Worm (Caenorhabditis elegans): Measurements from ENCODE around the gene F55G7.3.

DNA sequence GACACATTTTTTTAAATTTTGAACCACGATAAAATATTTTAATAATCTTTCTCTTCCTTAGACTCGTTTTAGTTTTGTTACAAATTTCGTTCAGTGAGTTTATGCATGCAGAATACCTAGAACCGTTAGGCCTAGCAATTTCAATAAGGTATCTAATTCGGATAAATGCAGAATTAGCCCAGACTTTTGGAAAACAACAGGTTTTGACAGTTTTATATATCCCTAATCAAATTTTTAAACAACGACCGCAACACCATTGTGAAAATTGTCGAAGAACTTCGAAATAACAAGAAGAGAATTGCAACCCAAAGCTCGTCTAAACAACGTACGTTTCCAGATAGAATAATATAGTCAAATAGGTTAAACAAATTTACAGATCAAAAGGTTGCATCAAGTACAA is 23.9 kb downstream of the F55G7.3 start, which contains the start of gene Y62H9A.16:
- no peak for TF ChIP-seq nhr-28 (tag; optimal IDR thresholded peaks at IDR 0.05)
- TF ChIP-seq lin-13 (GFP tag; optimal IDR thresholded peaks at IDR 0.05), result no peak
- TF ChIP-seq pha-4 (GFP tag; IDR thresholded peaks at IDR 0.05), result no peak
- no peak for TF ChIP-seq pha-4 (tag; optimal IDR thresholded peaks at IDR 0.05)
- no peak for TF ChIP-seq nhr-25 (tag; optimal IDR thresholded peaks at IDR 0.05; ENCODE audit: borderline replicate concordance, insufficient read depth)

Measured in whole organism, L4 larva.